Comparison of ENCODE assay signal across 2 fruit fly cellular contexts in genomic region chr3R:9395998-9396397, dm6.
TF ChIP-seq lines count a peak whose summit lies in the region.

No protein-coding gene starts in this region.

- no peak for TF ChIP-seq CTCF in whole organism, embryonic (GFP tag; optimal IDR thresholded peaks at IDR 0.05; lab: Kevin White, UChicago)

TF ChIP-seq in whole organism, embryonic, 481 proteins besides CTCF, POLR2A, EP300 and RAD21:
- no peak for TF ChIP-seq CG15269 (tag; optimal IDR thresholded peaks at IDR 0.05; lab: Kevin White, UChicago)
- TF ChIP-seq MESR4 (GFP tag; optimal IDR thresholded peaks at IDR 0.05; lab: Kevin White, UChicago): no peak
- TF ChIP-seq sens (GFP tag; lab: Kevin White, UChicago): peak; percentile 48
- no peak for TF ChIP-seq row (GFP tag; IDR thresholded peaks at IDR 0.05; lab: Robert Waterston, UW)
- no peak for TF ChIP-seq CG1832 (GFP tag; optimal IDR thresholded peaks at IDR 0.05; lab: Kevin White, UChicago)
- TF ChIP-seq CG4360 (GFP tag; IDR thresholded peaks at IDR 0.05; lab: Robert Waterston, UW): 0 out of 2 replicates have a peak, but pooled peaks have one; percentile 11
- 0 out of 2 replicates have a peak, but pooled peaks have one; percentile 6 for TF ChIP-seq CG43689 (GFP tag; IDR thresholded peaks at IDR 0.05; lab: Robert Waterston, UW)
- TF ChIP-seq stc (GFP tag; IDR thresholded peaks at IDR 0.05; lab: Robert Waterston, UW): no peak
- TF ChIP-seq MTF-1 (GFP tag; optimal IDR thresholded peaks at IDR 0.05; lab: Kevin White, UChicago; ENCODE audit: borderline replicate concordance): no peak
- TF ChIP-seq CG31441 (GFP tag; IDR thresholded peaks at IDR 0.05; lab: Robert Waterston, UW): no peak
- no peak for TF ChIP-seq dati (GFP tag; IDR thresholded peaks at IDR 0.05; lab: Robert Waterston, UW)
- no peak for TF ChIP-seq Dbx (GFP tag; IDR thresholded peaks at IDR 0.05; lab: Robert Waterston, UW)
- TF ChIP-seq scrt (GFP tag; optimal IDR thresholded peaks at IDR 0.05; lab: Kevin White, UChicago): peak; percentile 53
- TF ChIP-seq Lhr (GFP tag; optimal IDR thresholded peaks at IDR 0.05; lab: Kevin White, UChicago): no peak
- TF ChIP-seq Med (GFP tag; lab: Kevin White, UChicago): peak; percentile 69
- no peak for TF ChIP-seq CG16813 (GFP tag; IDR thresholded peaks at IDR 0.05; lab: Robert Waterston, UW; ENCODE audit: partially characterized antibody)
- no peak for TF ChIP-seq Doc3 (GFP tag; IDR thresholded peaks at IDR 0.05; lab: Robert Waterston, UW; ENCODE audit: partially characterized antibody)
- no peak for TF ChIP-seq ab (GFP tag; optimal IDR thresholded peaks at IDR 0.05; lab: Kevin White, UChicago)
- TF ChIP-seq CG5245 (GFP tag; optimal IDR thresholded peaks at IDR 0.05; lab: Kevin White, UChicago): no peak
- TF ChIP-seq ara (GFP tag; IDR thresholded peaks at IDR 0.05; lab: Robert Waterston, UW): no peak
- TF ChIP-seq prd (optimal IDR thresholded peaks at IDR 0.05; lab: Kevin White, UChicago): no peak
- 0 out of 3 replicates have a peak, but pooled peaks have one; percentile 7 for TF ChIP-seq prd (GFP tag; IDR thresholded peaks at IDR 0.05; lab: Robert Waterston, UW)
- TF ChIP-seq gro (GFP tag; optimal IDR thresholded peaks at IDR 0.05; lab: Kevin White, UChicago): no peak
- 0 out of 3 replicates have a peak, but pooled peaks have one; percentile 17 for TF ChIP-seq CG34422 (GFP tag; IDR thresholded peaks at IDR 0.05; lab: Robert Waterston, UW)
- no peak for TF ChIP-seq CG18011 (GFP tag; optimal IDR thresholded peaks at IDR 0.05; lab: Kevin White, UChicago)
- no peak for TF ChIP-seq Usf (GFP tag; optimal IDR thresholded peaks at IDR 0.05; lab: Kevin White, UChicago)
- peak; percentile 11 for TF ChIP-seq D19A (tag; optimal IDR thresholded peaks at IDR 0.05; lab: Kevin White, UChicago)
- peak; percentile 57; the same call in 1 of the 3 replicates for TF ChIP-seq CG2199 (GFP tag; IDR thresholded peaks at IDR 0.05; lab: Robert Waterston, UW)

TF ChIP-seq in whole organism, prepupa, 60 proteins besides CTCF, POLR2A, EP300 and RAD21:
- TF ChIP-seq CG3032 (tag; optimal IDR thresholded peaks at IDR 0.05; lab: Kevin White, UChicago) (no peak), eg (GFP tag; IDR thresholded peaks at IDR 0.05; lab: Robert Waterston, UW) (0 out of 3 replicates have a peak, but pooled peaks have one; percentile 22), CG6163 (GFP tag; IDR thresholded peaks at IDR 0.05; lab: Robert Waterston, UW) (0 out of 3 replicates have a peak, but pooled peaks have one; percentile 32), fkh (GFP tag; optimal IDR thresholded peaks at IDR 0.05; lab: Kevin White, UChicago) (peak; percentile 6), fd85E (GFP tag; optimal IDR thresholded peaks at IDR 0.05; lab: Kevin White, UChicago) (no peak), fd59A (GFP tag; optimal IDR thresholded peaks at IDR 0.05; lab: Kevin White, UChicago) (no peak), Sox14 (GFP tag; optimal IDR thresholded peaks at IDR 0.05; lab: Kevin White, UChicago) (no peak), Lpt (GFP tag; optimal IDR thresholded peaks at IDR 0.05; lab: Kevin White, UChicago) (no peak), Hr38 (GFP tag; optimal IDR thresholded peaks at IDR 0.05; lab: Kevin White, UChicago) (no peak), Hr39 (GFP tag; optimal IDR thresholded peaks at IDR 0.05; lab: Kevin White, UChicago) (no peak)
TF ChIP-seq in whole organism, prepupa: peak in this region for 3.
